Fruit fly (Drosophila melanogaster) Kc167 (cell line): ENCODE results near the gene cl.

ENCODE experiments used
- Myc ChIP-seq: fragments of >200 bp; optimal IDR thresholded peaks from 2 replicates; lab custom pipeline; 2017; ENCODE audit warnings: missing external identifiers
- Sin3A ChIP-seq: fragments of >200 bp; optimal IDR thresholded peaks from 2 replicates; lab custom pipeline; 2018; ENCODE audit warnings: missing external identifiers
- insv ChIP-seq: fragments of >200 bp; optimal IDR thresholded peaks from 3 replicates; lab custom pipeline; 2018; ENCODE audit warnings: missing external identifiers
- psq ChIP-seq: fragments of >200 bp; optimal IDR thresholded peaks from 2 replicates; lab custom pipeline; 2017; ENCODE audit warnings: missing external identifiers
- ttk ChIP-seq: sonication (Bioruptor generic); optimal IDR thresholded peaks from 2 replicates; lab custom pipeline; 2017; ENCODE audit warnings: missing external identifiers

- TF ChIP-seq Sin3A (lab: Kevin White, UChicago) (no peak), insv (lab: Kevin White, UChicago) (no peak), psq (lab: Kevin White, UChicago) (no peak), Myc (lab: Kevin White, UChicago) (no peak), ttk (lab: Kevin White, UChicago) (no peak)
Measured at dm6 chr2L:5489084-5489617, 30.8 kb upstream of the cl start.
